Worm (Caenorhabditis elegans) whole organism, mixed stage, embryonic: ENCODE measurements around the gene C13A2.10.
"Not testable (repeated sequence)": the region's sequence is repeated elsewhere in the genome, so short reads cannot be mapped to it uniquely, and the experiment has no call there.

ENCODE experiments used
- ceh-39 ChIP-seq: fragments of 150-350 bp; optimal IDR thresholded peaks from 2 replicates; lab custom pipeline; 2014; ENCODE audit warnings: missing biosample characterization, missing genetic modification characterization
- ces-1 ChIP-seq: fragments of 150-350 bp; optimal IDR thresholded peaks from 2 replicates; lab custom pipeline; 2014; ENCODE audit warnings: missing biosample characterization, missing genetic modification reagents, missing genetic modification characterization
- flh-1 ChIP-seq: fragments of 200-800 bp; sonication (Bioruptor generic); optimal IDR thresholded peaks from 2 replicates; lab custom pipeline; 2018; ENCODE audit warnings: mild to moderate bottlenecking, missing genetic modification characterization, moderate library complexity, missing compliant biosample characterization
- hlh-1 ChIP-seq: fragments of 150-350 bp; optimal IDR thresholded peaks from 2 replicates; lab custom pipeline; 2014; ENCODE audit warnings: missing biosample characterization, missing genetic modification reagents, missing genetic modification characterization
- lin-13 ChIP-seq: fragments of 150-350 bp; optimal IDR thresholded peaks from 2 replicates; lab custom pipeline; 2014; ENCODE audit warnings: missing biosample characterization, missing genetic modification characterization
- lsy-2 ChIP-seq: fragments of 150-350 bp; optimal IDR thresholded peaks from 2 replicates; lab custom pipeline; 2014; ENCODE audit warnings: missing biosample characterization, missing genetic modification characterization
- nhr-12 ChIP-seq: fragments of 150-350 bp; optimal IDR thresholded peaks from 2 replicates; lab custom pipeline; 2014; ENCODE audit warnings: missing biosample characterization, missing genetic modification characterization
- nhr-28 ChIP-seq: fragments of 150-350 bp; optimal IDR thresholded peaks from 2 replicates; lab custom pipeline; 2014; ENCODE audit warnings: missing biosample characterization, missing genetic modification characterization
- nhr-76 ChIP-seq: sonication (generic microtip); optimal IDR thresholded peaks from 2 replicates; lab custom pipeline; 2017; ENCODE audit warnings: missing biosample characterization, missing genetic modification characterization
- pha-4 ChIP-seq: fragments of 150-350 bp; optimal IDR thresholded peaks from 2 replicates; lab custom pipeline; 2018; ENCODE audit warnings: missing biosample characterization, missing genetic modification reagents, missing genetic modification characterization
- snpc-4 ChIP-seq: fragments of 150-350 bp; optimal IDR thresholded peaks from 2 replicates; lab custom pipeline; 2014; ENCODE audit warnings: missing biosample characterization, missing genetic modification characterization
- tbx-8 ChIP-seq: fragments of 200-800 bp; sonication (Bioruptor generic); optimal IDR thresholded peaks from 2 replicates; lab custom pipeline; 2018; ENCODE audit warnings: mild to moderate bottlenecking, missing genetic modification characterization, moderate library complexity, missing compliant biosample characterization
- unc-120 ChIP-seq: sonication (generic microtip); optimal IDR thresholded peaks from 2 replicates; lab custom pipeline; 2017; ENCODE audit warnings: missing genetic modification characterization, missing compliant biosample characterization; ENCODE audit not compliant: poor library complexity, severe bottlenecking
- ztf-11 ChIP-seq: fragments of 150-350 bp; optimal IDR thresholded peaks from 2 replicates; lab custom pipeline; 2014; ENCODE audit warnings: missing biosample characterization, missing genetic modification characterization

DNA sequence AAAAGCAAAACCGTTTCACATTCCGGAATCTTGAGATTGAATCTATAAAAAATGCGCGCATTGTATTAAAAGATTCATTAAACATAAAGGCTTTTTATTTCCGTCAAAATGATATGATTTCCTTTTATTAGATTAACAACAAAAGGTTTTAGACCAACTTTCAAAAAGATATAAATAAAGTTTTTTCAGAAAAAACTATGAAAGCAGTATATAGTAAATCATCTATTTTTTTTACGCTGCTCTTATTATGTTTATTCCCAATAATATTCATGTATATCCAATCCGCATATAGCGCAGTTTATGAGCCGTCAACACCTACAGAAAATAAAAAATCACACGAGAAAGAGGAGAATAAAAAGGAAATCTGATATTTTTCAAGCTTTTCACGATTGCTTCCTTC, 29.6 kb upstream of the C13A2.10 start, which contains the start of gene F07G11.2:
- TF ChIP-seq nhr-28; pha-4 (tag; lab: Kevin White, UChicago); ces-1; ztf-11; unc-120; flh-1 (GFP tag; lab: Kevin White, UChicago); lin-13 (tag; lab: Kevin White, UChicago); snpc-4 (tag; lab: Kevin White, UChicago); ceh-39 (tag; lab: Kevin White, UChicago); nhr-76; tbx-8 (GFP tag; lab: Kevin White, UChicago); lsy-2 (tag; lab: Kevin White, UChicago); nhr-12 (tag; lab: Kevin White, UChicago); hlh-1: not testable (repeated sequence)
